Worm (Caenorhabditis elegans): ENCODE results near the gene clec-222.

The clec-222 gene

ce11 chrV:11308915-11309314 is 37.8 kb downstream of the clec-222 start (continued):
- TF ChIP-seq nhr-28 (tag; optimal IDR thresholded peaks at IDR 0.05) (no peak), lin-14 (GFP tag; optimal IDR thresholded peaks at IDR 0.05) (peak; percentile 93), fkh-4 (tag; optimal IDR thresholded peaks at IDR 0.05; ENCODE audit: borderline replicate concordance) (no peak), unc-130 (tag; optimal IDR thresholded peaks at IDR 0.05) (peak; percentile 60), lin-39 (tag; optimal IDR thresholded peaks at IDR 0.05) (no peak), ceh-82 (tag; optimal IDR thresholded peaks at IDR 0.05) (no peak), blmp-1 (tag; optimal IDR thresholded peaks at IDR 0.05) (no peak), irx-1 (tag; optimal IDR thresholded peaks at IDR 0.05) (no peak), tbx-2 (tag; optimal IDR thresholded peaks at IDR 0.05) (peak; percentile 33), ceh-8 (GFP tag; optimal IDR thresholded peaks at IDR 0.05) (no peak), dsc-1 (tag; optimal IDR thresholded peaks at IDR 0.05) (peak; percentile 23), zip-4 (GFP tag; optimal IDR thresholded peaks at IDR 0.05) (no peak), unc-62 (GFP tag; optimal IDR thresholded peaks at IDR 0.05) (no peak), swsn-7 (tag; optimal IDR thresholded peaks at IDR 0.05) (peak; percentile 17), nhr-19 (GFP tag; conservative IDR thresholded peaks at IDR 0.05) (peak; percentile 41), nhr-11 (tag; optimal IDR thresholded peaks at IDR 0.05) (no peak), pag-3 (tag; optimal IDR thresholded peaks at IDR 0.05; ENCODE audit: borderline replicate concordance, insufficient read depth) (no peak), hpl-2 (GFP tag; optimal IDR thresholded peaks at IDR 0.05) (no peak)

ce11 chrV:11311013-11311472 is 39.9 kb downstream of the clec-222 start, which contains the start of gene T03F7.7:
TSS of gene T03F7.7 (plus strand) at chrV:11311422.
- TF ChIP-seq blmp-1 (tag; optimal IDR thresholded peaks at IDR 0.05) (peak; percentile 44), lin-14 (GFP tag; optimal IDR thresholded peaks at IDR 0.05) (peak; percentile 43), unc-130 (tag; optimal IDR thresholded peaks at IDR 0.05) (no peak), ceh-90 (tag; optimal IDR thresholded peaks at IDR 0.05) (no peak), nhr-90 (tag; optimal IDR thresholded peaks at IDR 0.05; ENCODE audit: poor library complexity) (peak; percentile 6), efl-1 (optimal IDR thresholded peaks at IDR 0.05) (no peak), efl-1 (GFP tag; optimal IDR thresholded peaks at IDR 0.05 in 1 of 2) (peak in 1 of 2 experiments; percentile 75), swsn-7 (tag; optimal IDR thresholded peaks at IDR 0.05) (no peak), aha-1 (tag; optimal IDR thresholded peaks at IDR 0.05) (no peak), alr-1 (tag; optimal IDR thresholded peaks at IDR 0.05; ENCODE audit: borderline replicate concordance) (no peak), lir-3 (tag; optimal IDR thresholded peaks at IDR 0.05; ENCODE audit: poor library complexity) (no peak), nhr-85 (tag) (peak; percentile 71), elt-2 (tag; optimal IDR thresholded peaks at IDR 0.05) (peak; percentile 78)

- TF ChIP-seq hpl-2 (GFP tag; optimal IDR thresholded peaks at IDR 0.05), result no peak
- TF ChIP-seq grh-1 (GFP tag; IDR thresholded peaks at IDR 0.05), result peak; percentile 53; the same call in 1 of the 2 replicates
- TF ChIP-seq egl-13 (tag; optimal IDR thresholded peaks at IDR 0.05), result no peak
- no peak for TF ChIP-seq ztf-11 (tag; optimal IDR thresholded peaks at IDR 0.05)
- no peak for TF ChIP-seq snu-23 (GFP tag; optimal IDR thresholded peaks at IDR 0.05)
- TF ChIP-seq zip-4 (GFP tag; optimal IDR thresholded peaks at IDR 0.05), result no peak
- peak; percentile 19 for TF ChIP-seq nhr-85 (tag)
- no peak for TF ChIP-seq fkh-10 (GFP tag; optimal IDR thresholded peaks at IDR 0.05)
- no peak for TF ChIP-seq elt-2 (tag; optimal IDR thresholded peaks at IDR 0.05)
- peak; percentile 16 for TF ChIP-seq lin-14 (GFP tag; optimal IDR thresholded peaks at IDR 0.05)
- TF ChIP-seq sup-37 (GFP tag; optimal IDR thresholded peaks at IDR 0.05), result no peak
- no peak for TF ChIP-seq lin-15B (tag; optimal IDR thresholded peaks at IDR 0.05)
These were observed 41.8 kb downstream of the clec-222 start for ce11 chrV:11312904-11313303.

DNA sequence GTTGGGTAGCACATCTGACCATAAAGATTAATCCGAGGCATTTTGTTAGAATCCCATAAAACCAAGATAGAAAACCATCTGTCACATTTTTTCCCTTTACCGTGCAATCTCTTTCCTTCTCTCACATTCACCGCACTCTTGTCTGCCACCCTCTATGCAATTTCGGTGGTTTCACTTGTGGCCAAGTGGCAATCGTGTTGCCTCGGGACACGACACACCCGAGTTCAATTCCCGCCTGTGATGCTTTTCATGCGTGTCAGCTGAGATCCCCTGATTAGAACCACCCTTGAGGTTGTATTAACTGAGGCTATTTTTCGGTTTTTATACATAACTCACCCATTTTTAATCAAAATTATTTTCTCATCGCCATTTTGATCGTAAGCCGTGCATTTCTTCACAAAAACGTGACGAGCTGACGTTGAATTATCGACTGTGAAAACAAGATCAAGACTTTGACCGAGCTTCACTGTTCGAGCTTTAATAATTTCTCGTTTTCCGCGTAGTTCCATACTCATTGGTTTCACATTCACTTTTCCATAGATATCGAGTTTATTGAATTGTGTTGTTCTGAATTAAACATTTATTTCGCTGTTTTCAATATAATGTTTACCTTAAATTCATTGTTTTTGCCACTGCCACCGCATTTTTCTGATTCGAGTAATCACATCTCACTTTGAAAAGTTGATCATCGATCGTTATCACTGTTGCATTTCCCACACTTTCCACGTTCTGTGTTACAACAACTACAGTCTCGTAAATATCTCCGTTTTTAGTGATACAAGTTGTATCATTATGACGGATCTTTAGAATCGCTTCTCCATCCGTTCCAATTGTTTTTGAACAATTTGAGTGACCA is 43.1 kb downstream of the clec-222 start:
- TF ChIP-seq mep-1 (tag; optimal IDR thresholded peaks at IDR 0.05) (peak; percentile 82), lsy-2 (tag; optimal IDR thresholded peaks at IDR 0.05) (peak; percentile 62 to 81), lin-13 (GFP tag; optimal IDR thresholded peaks at IDR 0.05) (peak; percentile 59), mab-9 (GFP tag; IDR thresholded peaks at IDR 0.05) (no peak), irx-1 (tag; optimal IDR thresholded peaks at IDR 0.05) (peak; percentile 57), tlp-1 (tag; optimal IDR thresholded peaks at IDR 0.05) (no peak), ces-1 (GFP tag; optimal IDR thresholded peaks at IDR 0.05) (no peak), aha-1 (tag; optimal IDR thresholded peaks at IDR 0.05) (no peak), ztf-4 (tag; optimal IDR thresholded peaks at IDR 0.05) (peak; percentile 8), elt-3 (tag; optimal IDR thresholded peaks at IDR 0.05) (peak in 2 of 6 experiments; percentile 77 to 82), ama-1 (optimal IDR thresholded peaks at IDR 0.05) (no peak), unc-30 (tag; optimal IDR thresholded peaks at IDR 0.05) (no peak), snpc-4 (tag; optimal IDR thresholded peaks at IDR 0.05) (peak; percentile 70), xbp-1 (tag; optimal IDR thresholded peaks at IDR 0.05) (peak; percentile 66)

All from whole organism, L1 larva.